Worm (Caenorhabditis elegans) whole organism, L1 larva: ENCODE measurements around the gene cyp-33D1.

Experiments
- C34B4.2 ChIP-seq: sonication (generic microtip); optimal IDR thresholded peaks from 2 replicates; lab custom pipeline; 2017; ENCODE audit warnings: mild to moderate bottlenecking, missing genetic modification characterization, missing compliant biosample characterization
- ceh-82 ChIP-seq, 3 experiments: fragments of 150-350 bp in 1 of 3; sonication (generic microtip) in 2 of 3; optimal IDR thresholded peaks; 2 replicates each; lab custom pipeline; 2014 to 2017; ENCODE audit warnings: missing biosample characterization in 3 of 3, missing genetic modification characterization in 3 of 3
- dsc-1 ChIP-seq: sonication (generic microtip); optimal IDR thresholded peaks from 2 replicates; lab custom pipeline; 2016; ENCODE audit warnings: mild to moderate bottlenecking, missing genetic modification characterization, missing compliant biosample characterization
- efl-1 ChIP-seq, 4 experiments: fragments of 150-350 bp; optimal IDR thresholded peaks in 3 of 4; peaks in 1 of 4; 1 replicate in 1 of 4; 2 replicates in 3 of 4; lab custom pipeline; 2014; ENCODE audit warnings: missing biosample characterization in 2 of 4, missing genetic modification characterization in 2 of 4, missing genetic modification reagents in 2 of 4
- egl-27 ChIP-seq, 2 experiments: fragments of 150-350 bp in 1 of 2; sonication (generic microtip); optimal IDR thresholded peaks; 3 replicates each; lab custom pipeline; 2017 to 2018; ENCODE audit warnings: missing biosample characterization in 2 of 2, missing genetic modification characterization in 2 of 2, missing genetic modification reagents in 2 of 2
- fos-1 ChIP-seq: fragments of 150-350 bp; optimal IDR thresholded peaks from 2 replicates; lab custom pipeline; 2014; ENCODE audit warnings: missing biosample characterization, missing genetic modification characterization
- hpl-2 ChIP-seq: fragments of 150-350 bp; optimal IDR thresholded peaks from 2 replicates; lab custom pipeline; 2014; ENCODE audit warnings: missing biosample characterization, missing genetic modification reagents, missing genetic modification characterization
- lin-39 ChIP-seq: fragments of 150-350 bp; optimal IDR thresholded peaks from 2 replicates; lab custom pipeline; 2014; ENCODE audit warnings: missing biosample characterization, missing genetic modification reagents, missing genetic modification characterization
- mep-1 ChIP-seq: fragments of 150-350 bp; optimal IDR thresholded peaks from 2 replicates; lab custom pipeline; 2014; ENCODE audit warnings: missing biosample characterization, missing genetic modification characterization
- nhr-12 ChIP-seq: sonication (generic microtip); optimal IDR thresholded peaks from 2 replicates; lab custom pipeline; 2017; ENCODE audit warnings: missing biosample characterization, missing genetic modification characterization
- nhr-28 ChIP-seq: fragments of 150-350 bp; optimal IDR thresholded peaks from 2 replicates; lab custom pipeline; 2014; ENCODE audit warnings: missing biosample characterization, missing genetic modification characterization
- pqm-1 ChIP-seq: sonication (generic microtip); optimal IDR thresholded peaks from 3 replicates; lab custom pipeline; 2017; ENCODE audit warnings: missing biosample characterization, missing genetic modification characterization
- sox-4 ChIP-seq: sonication (generic microtip); optimal IDR thresholded peaks from 2 replicates; lab custom pipeline; 2016; ENCODE audit warnings: missing genetic modification characterization, missing compliant biosample characterization

- no peak for TF ChIP-seq egl-27 (tag; optimal IDR thresholded peaks at IDR 0.05; lab: Kevin White, UChicago)
- no peak for TF ChIP-seq nhr-28
- TF ChIP-seq nhr-12 = no peak
- TF ChIP-seq dsc-1 (tag; lab: Kevin White, UChicago) = no peak
- TF ChIP-seq pqm-1 (tag; lab: Kevin White, UChicago) = no peak
- TF ChIP-seq efl-1 (optimal IDR thresholded peaks at IDR 0.05; lab: Kevin White, UChicago) = no peak
- TF ChIP-seq efl-1 (GFP tag; optimal IDR thresholded peaks at IDR 0.05 in 1 of 2; lab: Kevin White, UChicago) = no peak
- TF ChIP-seq mep-1 (tag; lab: Kevin White, UChicago) = no peak
- no peak for TF ChIP-seq hpl-2 (GFP tag; lab: Kevin White, UChicago)
- TF ChIP-seq lin-39 = no peak
- no peak for TF ChIP-seq fos-1
- no peak for TF ChIP-seq sox-4 (tag; lab: Kevin White, UChicago)
- no peak for TF ChIP-seq ceh-82 (tag; optimal IDR thresholded peaks at IDR 0.05; lab: Kevin White, UChicago)
- TF ChIP-seq C34B4.2 (tag; lab: Kevin White, UChicago) = no peak
These were observed 38.8 kb upstream of the cyp-33D1 start, which contains the start of gene F11A5.9 for ce11 chrV:16214505-16214904.
